Worm (Caenorhabditis elegans) whole organism, early embryonic: ENCODE measurements around the gene srsx-18.

ENCODE experiments used
- ceh-13 ChIP-seq: fragments of 200-800 bp; sonication (Bioruptor generic); optimal IDR thresholded peaks from 2 replicates; lab custom pipeline; 2018; ENCODE audit warnings: mild to moderate bottlenecking, missing genetic modification characterization, missing compliant biosample characterization
- ceh-36 ChIP-seq: sonication (generic microtip); optimal IDR thresholded peaks from 2 replicates; lab custom pipeline; 2016; ENCODE audit warnings: missing genetic modification characterization, inconsistent platforms, missing compliant biosample characterization
- tbx-11 ChIP-seq: fragments of 200-800 bp; sonication (Bioruptor generic); IDR thresholded peaks from 2 replicates; pipeline ENCODE4 v1.3.6; 2022; ENCODE audit warnings: missing genetic modification characterization, missing compliant biosample characterization

- TF ChIP-seq ceh-13 (no peak), tbx-11 (no peak), ceh-36 (tag; lab: Kevin White, UChicago) (no peak)
Observed at ce11 chrV:5922236-5922635, at the start of gene srsx-18.
